Fruit fly (Drosophila melanogaster): ENCODE measurements around the gene tal-2A.

tal-2A gene

dm6 chr3R:13793105-13793978, 19.6 kb upstream of the tal-2A start:
- TF ChIP-seq CG4854 (GFP tag; optimal IDR thresholded peaks at IDR 0.05) (no peak), Dad (GFP tag; optimal IDR thresholded peaks at IDR 0.05) (no peak), Hmr (GFP tag; optimal IDR thresholded peaks at IDR 0.05) (no peak), pnt (GFP tag; optimal IDR thresholded peaks at IDR 0.05) (peak; percentile 2), CG6654 (GFP tag; optimal IDR thresholded peaks at IDR 0.05) (no peak), Jarid2 (GFP tag; optimal IDR thresholded peaks at IDR 0.05) (no peak), NC2α (GFP tag; optimal IDR thresholded peaks at IDR 0.05) (no peak), CG34376 (GFP tag; optimal IDR thresholded peaks at IDR 0.05) (no peak), Ssrp (tag; optimal IDR thresholded peaks at IDR 0.05) (peak; percentile 60), danr (GFP tag; IDR thresholded peaks at IDR 0.05) (no peak), nau (GFP tag; optimal IDR thresholded peaks at IDR 0.05) (no peak), br (optimal IDR thresholded peaks at IDR 0.05) (no peak), emc (GFP tag; optimal IDR thresholded peaks at IDR 0.05) (no peak), ftz-f1 (GFP tag; optimal IDR thresholded peaks at IDR 0.05) (no peak), dpn (GFP tag; optimal IDR thresholded peaks at IDR 0.05) (peak in 1 of 2 experiments; percentile 8), CG13894 (tag; optimal IDR thresholded peaks at IDR 0.05) (no peak), psq (GFP tag; optimal IDR thresholded peaks at IDR 0.05) (no peak), Bgb (GFP tag; IDR thresholded peaks at IDR 0.05; ENCODE audit: partially characterized antibody) (no peak), CG10366 (GFP tag; IDR thresholded peaks at IDR 0.05) (peak; percentile 36; the same call in 1 of the 2 replicates), slou (GFP tag; optimal IDR thresholded peaks at IDR 0.05) (no peak), lmd (GFP tag; IDR thresholded peaks at IDR 0.05) (peak; percentile 35; the same call in 1 of the 2 replicates), CG2875 (GFP tag; optimal IDR thresholded peaks at IDR 0.05) (peak; percentile 13), so (GFP tag; IDR thresholded peaks at IDR 0.05) (no peak), CG10274 (GFP tag; optimal IDR thresholded peaks at IDR 0.05) (no peak), Doc3 (GFP tag; IDR thresholded peaks at IDR 0.05; ENCODE audit: partially characterized antibody) (no peak), gro (GFP tag; optimal IDR thresholded peaks at IDR 0.05) (no peak), TFAM (GFP tag; optimal IDR thresholded peaks at IDR 0.05) (no peak), Deaf1 (tag; optimal IDR thresholded peaks at IDR 0.05) (no peak), Hand (GFP tag; optimal IDR thresholded peaks at IDR 0.05) (no peak), CG33213 (GFP tag; optimal IDR thresholded peaks at IDR 0.05) (no peak), HmgD (GFP tag; optimal IDR thresholded peaks at IDR 0.05) (no peak), CG12391 (tag; optimal IDR thresholded peaks at IDR 0.05) (peak; percentile 55), CG8281 (tag; optimal IDR thresholded peaks at IDR 0.05) (peak; percentile 94), pan (optimal IDR thresholded peaks at IDR 0.05) (no peak), pan (GFP tag; optimal IDR thresholded peaks at IDR 0.05 in 1 of 2, IDR thresholded peaks at IDR 0.05 in 1 of 2) (no peak), CkIIα-i1 (GFP tag; IDR thresholded peaks at IDR 0.05) (no peak), az2 (GFP tag; optimal IDR thresholded peaks at IDR 0.05) (no peak), CG4328 (GFP tag; optimal IDR thresholded peaks at IDR 0.05) (no peak), croc (GFP tag; conservative IDR thresholded peaks at IDR 0.05) (no peak), Sin3A (optimal IDR thresholded peaks at IDR 0.05) (no peak), CG4282 (GFP tag; optimal IDR thresholded peaks at IDR 0.05) (no peak), CG11560 (tag; IDR thresholded peaks at IDR 0.05) (no peak), Bdp1 (GFP tag; optimal IDR thresholded peaks at IDR 0.05) (no peak), CG2202 (tag; optimal IDR thresholded peaks at IDR 0.05) (peak; percentile 10), sob (GFP tag; IDR thresholded peaks at IDR 0.05) (no peak), Eip74EF (GFP tag; optimal IDR thresholded peaks at IDR 0.05) (no peak), sr (GFP tag; IDR thresholded peaks at IDR 0.05) (no peak), lilli (GFP tag; optimal IDR thresholded peaks at IDR 0.05) (no peak), tap (tag; optimal IDR thresholded peaks at IDR 0.05) (peak; percentile 37), fd64A (GFP tag; optimal IDR thresholded peaks at IDR 0.05) (no peak)

Measured in whole organism, embryonic.